Worm (Caenorhabditis elegans): ENCODE results near the gene C16C8.5.

ce11 chrII:3471603-3472002 is 26.4 kb upstream of the C16C8.5 start, which contains the start of gene Y49F6B.13:
- TF ChIP-seq dao-5 (tag; optimal IDR thresholded peaks at IDR 0.05) (no peak), him-1 (tag; optimal IDR thresholded peaks at IDR 0.05) (no peak)

All from whole organism, L4/young adult.